Fruit fly (Drosophila melanogaster) whole organism, embryonic: ENCODE data around the gene capu.
A peak's percentile ranks its signal among the peaks of the same experiment; 100 is the strongest.

Source experiments
- Awh ChIP-seq: fragments of 200-800 bp; sonication (Bioruptor generic); IDR thresholded peaks from 2 replicates; pipeline ENCODE4, ENCODE4 v1.3.6; 2022; ENCODE audit warnings: missing biosample characterization, missing genetic modification characterization
- Bteb2 ChIP-seq: fragments of 200-800 bp; sonication (Bioruptor generic); optimal IDR thresholded peaks from 2 replicates; lab custom pipeline; 2016; ENCODE audit warnings: missing biosample characterization, missing genetic modification characterization
- CG11398 ChIP-seq: fragments of 200-800 bp; sonication (Bioruptor generic); optimal IDR thresholded peaks from 2 replicates; lab custom pipeline; 2016; ENCODE audit warnings: missing biosample characterization, missing genetic modification characterization
- CG11504 ChIP-seq: fragments of 200-800 bp; sonication (Bioruptor generic); optimal IDR thresholded peaks from 3 replicates; lab custom pipeline; 2019; ENCODE audit warnings: missing biosample characterization, mild to moderate bottlenecking, missing genetic modification characterization, moderate library complexity
- CG11695 ChIP-seq: fragments of 200-800 bp; sonication (Bioruptor generic); IDR thresholded peaks from 3 replicates; pipeline ENCODE4 v1.3.6; 2022; ENCODE audit warnings: missing biosample characterization, missing genetic modification characterization
- CG12659 ChIP-seq: fragments of 200-800 bp; sonication (Bioruptor generic); optimal IDR thresholded peaks from 3 replicates; lab custom pipeline; 2017; ENCODE audit warnings: mild to moderate bottlenecking, missing biosample characterization, missing genetic modification reagents, missing genetic modification characterization
- CG17361 ChIP-seq: fragments of 200-800 bp; sonication (Bioruptor generic); IDR thresholded peaks from 3 replicates; pipeline ENCODE4 v1.3.6; 2022; ENCODE audit warnings: missing biosample characterization, missing genetic modification characterization
- CG18476 ChIP-seq: fragments of 200-800 bp; sonication (Bioruptor generic); optimal IDR thresholded peaks from 2 replicates; lab custom pipeline; 2016; ENCODE audit warnings: missing biosample characterization, mild to moderate bottlenecking, missing genetic modification characterization
- CG2116 ChIP-seq: fragments of 200-800 bp; sonication (Bioruptor generic); optimal IDR thresholded peaks from 3 replicates; lab custom pipeline; 2018; ENCODE audit warnings: missing biosample characterization, mild to moderate bottlenecking, missing genetic modification characterization
- CG2202 ChIP-seq: fragments of 200-800 bp; sonication (Bioruptor generic); optimal IDR thresholded peaks from 2 replicates; lab custom pipeline; 2018; ENCODE audit warnings: missing biosample characterization, mild to moderate bottlenecking, missing genetic modification characterization
- CG4730 ChIP-seq: fragments of 200-800 bp; sonication (Bioruptor generic); IDR thresholded peaks from 2 replicates; pipeline ENCODE4 v1.3.6; 2022; ENCODE audit warnings: missing biosample characterization, missing genetic modification characterization
- CG6254 ChIP-seq: fragments of 200-800 bp; sonication (Bioruptor generic); optimal IDR thresholded peaks from 3 replicates; lab custom pipeline; 2017; ENCODE audit warnings: mild to moderate bottlenecking, missing biosample characterization, missing genetic modification reagents, missing genetic modification characterization
- CG6689 ChIP-seq: fragments of 200-800 bp; sonication (Bioruptor generic); IDR thresholded peaks from 2 replicates; pipeline ENCODE4 v1.3.6; 2022; ENCODE audit warnings: missing biosample characterization, missing genetic modification characterization
- CG6765 ChIP-seq: fragments of 200-800 bp; sonication (Bioruptor generic); optimal IDR thresholded peaks from 3 replicates; lab custom pipeline; 2017; ENCODE audit warnings: missing biosample characterization, mild to moderate bottlenecking, missing genetic modification characterization
- CG7372 ChIP-seq: fragments of 200-800 bp; sonication (Bioruptor generic); IDR thresholded peaks from 2 replicates; pipeline ENCODE4 v1.3.6; 2022; ENCODE audit warnings: missing biosample characterization, missing genetic modification characterization
- CG7963 ChIP-seq: fragments of 200-800 bp; sonication (Bioruptor generic); IDR thresholded peaks from 3 replicates; pipeline ENCODE4 v1.3.6; 2022; ENCODE audit warnings: missing biosample characterization, missing genetic modification characterization; ENCODE audit not compliant: partially characterized antibody
- CG8765 ChIP-seq: fragments of 200-800 bp; sonication (Bioruptor generic); IDR thresholded peaks from 2 replicates; pipeline ENCODE4 v1.3.6; 2022; ENCODE audit warnings: missing biosample characterization, missing genetic modification characterization
- CG8924 ChIP-seq: fragments of 200-800 bp; optimal IDR thresholded peaks from 3 replicates; lab custom pipeline; 2019; ENCODE audit warnings: missing biosample characterization, mild to moderate bottlenecking, missing genetic modification characterization, moderate library complexity
- CG9876 ChIP-seq: fragments of 200-800 bp; sonication (Bioruptor generic); optimal IDR thresholded peaks from 2 replicates; lab custom pipeline; 2016; ENCODE audit warnings: missing biosample characterization, missing genetic modification characterization
- D ChIP-seq, 2 experiments: fragments of 200-800 bp in 1 of 2; fragments of >200 bp in 1 of 2; sonication (Bioruptor generic) in 1 of 2; optimal IDR thresholded peaks; 2 replicates in 1 of 2; 3 replicates in 1 of 2; lab custom pipeline; 2017; ENCODE audit warnings: mild to moderate bottlenecking in 1 of 2, missing biosample characterization in 1 of 2, missing genetic modification characterization in 1 of 2, missing genetic modification reagents in 1 of 2
- Dek ChIP-seq: fragments of 200-800 bp; sonication (Bioruptor generic); optimal IDR thresholded peaks from 3 replicates; lab custom pipeline; 2019; ENCODE audit warnings: missing biosample characterization, mild to moderate bottlenecking, missing genetic modification characterization, moderate library complexity
- HmgZ ChIP-seq: fragments of 200-800 bp; sonication (Bioruptor generic); optimal IDR thresholded peaks from 2 replicates; lab custom pipeline; 2018; ENCODE audit warnings: missing biosample characterization, mild to moderate bottlenecking, missing genetic modification characterization
- Hr3 ChIP-seq: fragments of 200-800 bp; sonication (Bioruptor generic); optimal IDR thresholded peaks from 3 replicates; lab custom pipeline; 2016; ENCODE audit warnings: missing biosample characterization, missing genetic modification characterization
- Hr51 ChIP-seq, 2 experiments: fragments of 200-800 bp; sonication (Bioruptor generic); optimal IDR thresholded peaks; 2 replicates in 1 of 2; 3 replicates in 1 of 2; lab custom pipeline; 2016 to 2018; ENCODE audit warnings: missing biosample characterization in 2 of 2, missing genetic modification characterization in 2 of 2, mild to moderate bottlenecking in 1 of 2, moderate library complexity in 1 of 2
- Mes4 ChIP-seq: fragments of 200-800 bp; sonication (Bioruptor generic); optimal IDR thresholded peaks from 2 replicates; lab custom pipeline; 2016; ENCODE audit warnings: missing biosample characterization, missing genetic modification characterization
- Myb ChIP-seq: fragments of 200-800 bp; sonication (Bioruptor generic); optimal IDR thresholded peaks from 2 replicates; lab custom pipeline; 2016; ENCODE audit warnings: missing biosample characterization, missing genetic modification characterization
- Nf-YA ChIP-seq: fragments of 200-800 bp; sonication (Bioruptor generic); IDR thresholded peaks from 2 replicates; pipeline ENCODE4 v1.3.6; 2022; ENCODE audit warnings: missing biosample characterization, missing genetic modification characterization
- Optix ChIP-seq: fragments of 200-800 bp; sonication (Bioruptor generic); IDR thresholded peaks from 3 replicates; pipeline ENCODE4 v1.3.6; 2022; ENCODE audit warnings: missing biosample characterization, missing genetic modification characterization
- PHDP ChIP-seq: fragments of 200-800 bp; sonication (Bioruptor generic); optimal IDR thresholded peaks from 3 replicates; lab custom pipeline; 2018; ENCODE audit warnings: missing biosample characterization, mild to moderate bottlenecking, missing genetic modification characterization, moderate library complexity
- Ptx1 ChIP-seq: fragments of 200-800 bp; sonication (Bioruptor generic); IDR thresholded peaks from 2 replicates; pipeline ENCODE4 v1.3.6; 2022; ENCODE audit warnings: missing biosample characterization, missing genetic modification characterization
- Ravus ChIP-seq: fragments of 200-800 bp; sonication (Bioruptor generic); IDR thresholded peaks from 2 replicates; pipeline ENCODE4 v1.3.6; 2022; ENCODE audit warnings: missing biosample characterization, missing genetic modification characterization
- ato ChIP-seq: fragments of 200-800 bp; sonication (Bioruptor generic); IDR thresholded peaks from 2 replicates; pipeline ENCODE4 v1.3.6; 2022; ENCODE audit warnings: missing biosample characterization, missing genetic modification characterization; ENCODE audit not compliant: partially characterized antibody
- bowl ChIP-seq: fragments of 200-800 bp; sonication (Bioruptor generic); IDR thresholded peaks from 2 replicates; pipeline ENCODE4 v1.3.6; 2022; ENCODE audit warnings: missing biosample characterization, missing genetic modification characterization
- cad ChIP-seq: fragments of >200 bp; optimal IDR thresholded peaks from 2 replicates; lab custom pipeline; 2017; ENCODE audit warnings: missing biosample characterization, missing genetic modification characterization
- crol ChIP-seq: fragments of 200-800 bp; sonication (Bioruptor generic); IDR thresholded peaks from 2 replicates; pipeline ENCODE4 v1.3.6; 2022; ENCODE audit warnings: missing biosample characterization, missing genetic modification characterization
- da ChIP-seq: fragments of 200-800 bp; sonication (Bioruptor generic); optimal IDR thresholded peaks from 2 replicates; lab custom pipeline; 2016; ENCODE audit warnings: missing biosample characterization, missing genetic modification characterization
- en ChIP-seq: fragments of 200-800 bp; sonication (Bioruptor generic); optimal IDR thresholded peaks from 2 replicates; lab custom pipeline; 2016; ENCODE audit warnings: missing biosample characterization, missing genetic modification characterization
- fd102C ChIP-seq: fragments of 200-800 bp; sonication (Bioruptor generic); optimal IDR thresholded peaks from 2 replicates; lab custom pipeline; 2018; ENCODE audit warnings: missing biosample characterization, mild to moderate bottlenecking, missing genetic modification characterization, moderate library complexity
- fu2 ChIP-seq: fragments of 200-800 bp; sonication (Bioruptor generic); optimal IDR thresholded peaks from 2 replicates; lab custom pipeline; 2016; ENCODE audit warnings: missing biosample characterization, missing genetic modification characterization
- gcm2 ChIP-seq: fragments of 200-800 bp; sonication (Bioruptor generic); optimal IDR thresholded peaks from 2 replicates; lab custom pipeline; 2016; ENCODE audit warnings: missing biosample characterization, missing genetic modification characterization
- grn ChIP-seq: fragments of 200-800 bp; sonication (Bioruptor generic); optimal IDR thresholded peaks from 3 replicates; lab custom pipeline; 2017; ENCODE audit warnings: missing biosample characterization, missing genetic modification characterization
- lmd ChIP-seq: fragments of 200-800 bp; sonication (Bioruptor generic); IDR thresholded peaks from 2 replicates; pipeline ENCODE4 v1.3.6; 2022; ENCODE audit warnings: missing biosample characterization, missing genetic modification characterization
- pan ChIP-seq, 4 experiments: fragments of >200 bp in 3 of 4; fragments of 200-800 bp in 1 of 4; sonication (Bioruptor generic) in 1 of 4; optimal IDR thresholded peaks in 3 of 4; IDR thresholded peaks in 1 of 4; 2 replicates each; pipeline versions ENCODE4 v1.3.6 to Lab custom; 2017 to 2022; ENCODE audit warnings: missing biosample characterization in 2 of 4, missing genetic modification characterization in 2 of 4, mixed read lengths in 1 of 4
- sc ChIP-seq, 3 experiments: fragments of >200 bp in 2 of 3; fragments of 200-800 bp in 1 of 3; sonication (Bioruptor generic) in 1 of 3; optimal IDR thresholded peaks; 2 replicates in 2 of 3; 3 replicates in 1 of 3; lab custom pipeline; 2017; ENCODE audit warnings: mild to moderate bottlenecking in 1 of 3, missing biosample characterization in 1 of 3, missing genetic modification characterization in 1 of 3, missing genetic modification reagents in 1 of 3
- slou ChIP-seq: fragments of 200-800 bp; sonication (Bioruptor generic); optimal IDR thresholded peaks from 3 replicates; lab custom pipeline; 2016; ENCODE audit warnings: missing biosample characterization, missing genetic modification characterization
- ssp ChIP-seq: fragments of 200-800 bp; sonication (Bioruptor generic); IDR thresholded peaks from 2 replicates; pipeline ENCODE4 v1.3.6; 2022; ENCODE audit warnings: missing biosample characterization, missing genetic modification characterization
- tx ChIP-seq: fragments of 200-800 bp; sonication (Bioruptor generic); optimal IDR thresholded peaks from 2 replicates; lab custom pipeline; 2016; ENCODE audit warnings: missing biosample characterization, missing genetic modification characterization
- vnd ChIP-seq: fragments of 200-800 bp; sonication (Bioruptor generic); IDR thresholded peaks from 3 replicates; pipeline ENCODE4 v1.3.6; 2022; ENCODE audit warnings: missing biosample characterization, missing genetic modification characterization; ENCODE audit not compliant: partially characterized antibody
- zen ChIP-seq: fragments of 200-800 bp; sonication (Bioruptor generic); optimal IDR thresholded peaks from 3 replicates; lab custom pipeline; 2018; ENCODE audit warnings: missing biosample characterization, mild to moderate bottlenecking, missing genetic modification characterization, moderate library complexity

capu gene

dm6 chr2L:3832249-3832675 is 70.4 kb downstream of the capu start (continued):
- TF ChIP-seq CG6765 (GFP tag; lab: Kevin White, UChicago) (peak; percentile 74), en (GFP tag; lab: Kevin White, UChicago) (peak; percentile 96), lmd (peak; percentile 95), CG17361 (GFP tag; lab: Robert Waterston, UW) (peak; percentile 96), fu2 (GFP tag; lab: Kevin White, UChicago) (peak; percentile 80), Mes4 (GFP tag; lab: Kevin White, UChicago) (peak; percentile 97), tx (GFP tag; lab: Kevin White, UChicago) (peak; percentile 92), Bteb2 (GFP tag; lab: Kevin White, UChicago) (peak; percentile 85), CG8765 (GFP tag; lab: Robert Waterston, UW) (peak; percentile 96), pan (optimal IDR thresholded peaks at IDR 0.05; lab: Kevin White, UChicago) (no peak), pan (GFP tag; optimal IDR thresholded peaks at IDR 0.05 in 1 of 2, IDR thresholded peaks at IDR 0.05 in 1 of 2) (peak in 1 of 2 experiments; percentile 97), Myb (GFP tag; lab: Kevin White, UChicago) (peak; percentile 83), CG18476 (peak; percentile 93), Awh (GFP tag; lab: Robert Waterston, UW) (peak; percentile 97), CG7372 (peak; percentile 90), CG2202 (tag; lab: Kevin White, UChicago) (peak; percentile 98), CG11504 (tag; lab: Kevin White, UChicago) (peak; percentile 96), gcm2 (GFP tag; lab: Kevin White, UChicago) (peak; percentile 95), Ptx1 (GFP tag; lab: Robert Waterston, UW) (peak; percentile 96), CG11398 (peak; percentile 93), CG2116 (GFP tag; lab: Kevin White, UChicago) (peak; percentile 74), zen (peak; percentile 98), da (peak; percentile 92), CG6254 (GFP tag; lab: Kevin White, UChicago) (peak; percentile 96), cad (GFP tag; lab: Kevin White, UChicago) (no peak), fd102C (peak; percentile 97), Dek (peak; percentile 87), CG11695 (GFP tag; lab: Robert Waterston, UW) (peak; percentile 93), bowl (peak; percentile 83), grn (peak; percentile 81), sc (optimal IDR thresholded peaks at IDR 0.05; lab: Kevin White, UChicago) (no peak), sc (GFP tag; optimal IDR thresholded peaks at IDR 0.05; lab: Kevin White, UChicago) (peak; percentile 98), Hr51 (GFP tag; optimal IDR thresholded peaks at IDR 0.05; lab: Kevin White, UChicago) (peak; percentile 92 to 95), CG8924 (tag; lab: Kevin White, UChicago) (peak; percentile 96), HmgZ (tag; lab: Kevin White, UChicago) (peak; percentile 92), Hr3 (GFP tag; lab: Kevin White, UChicago) (peak; percentile 95), CG7963 (no peak), CG4730 (GFP tag; lab: Robert Waterston, UW) (peak; percentile 88), ssp (GFP tag; lab: Robert Waterston, UW) (peak; percentile 90), vnd (GFP tag; lab: Robert Waterston, UW) (no peak), CG6689 (GFP tag; lab: Robert Waterston, UW) (peak; percentile 95), slou (GFP tag; lab: Kevin White, UChicago) (peak; percentile 93), D (optimal IDR thresholded peaks at IDR 0.05; lab: Kevin White, UChicago) (no peak), D (GFP tag; optimal IDR thresholded peaks at IDR 0.05; lab: Kevin White, UChicago) (peak; percentile 99), ato (GFP tag; lab: Robert Waterston, UW) (no peak), Nf-YA (peak; percentile 91), CG9876 (peak; percentile 91), Optix (peak; percentile 97), PHDP (tag; lab: Kevin White, UChicago) (peak; percentile 94), crol (GFP tag; lab: Robert Waterston, UW) (peak; percentile 93), Ravus (GFP tag; lab: Robert Waterston, UW) (peak; percentile 87), CG12659 (GFP tag; lab: Kevin White, UChicago) (peak; percentile 94)
